Worm (Caenorhabditis elegans) whole organism, L2 larva: ENCODE measurements around the gene mcp-1.
A peak's percentile ranks its signal among the peaks of the same experiment; 100 is the strongest.

Experiments used
- C34F6.9 ChIP-seq: fragments of 150-350 bp; optimal IDR thresholded peaks from 2 replicates; lab custom pipeline; 2014; ENCODE audit warnings: missing biosample characterization, missing genetic modification characterization
- F13H6.1 ChIP-seq: sonication (generic microtip); optimal IDR thresholded peaks from 2 replicates; lab custom pipeline; 2016; ENCODE audit warnings: missing genetic modification characterization, missing compliant biosample characterization
- R02D3.7 ChIP-seq: fragments of 150-350 bp; optimal IDR thresholded peaks from 2 replicates; lab custom pipeline; 2014; ENCODE audit warnings: missing biosample characterization, missing genetic modification characterization
- ZK546.5 ChIP-seq: sonication (generic microtip); optimal IDR thresholded peaks from 2 replicates; lab custom pipeline; 2017; ENCODE audit warnings: missing biosample characterization, missing genetic modification characterization
- alr-1 ChIP-seq: fragments of 150-350 bp; optimal IDR thresholded peaks from 2 replicates; lab custom pipeline; 2014; ENCODE audit warnings: missing biosample characterization, missing genetic modification characterization
- aly-2 ChIP-seq: fragments of 150-350 bp; optimal IDR thresholded peaks from 2 replicates; lab custom pipeline; 2014; ENCODE audit warnings: missing biosample characterization, missing genetic modification characterization
- ceh-16 ChIP-seq: fragments of 150-350 bp; optimal IDR thresholded peaks from 2 replicates; lab custom pipeline; 2014; ENCODE audit warnings: missing biosample characterization, missing genetic modification characterization
- ceh-82 ChIP-seq: fragments of 150-350 bp; optimal IDR thresholded peaks from 2 replicates; lab custom pipeline; 2014; ENCODE audit warnings: missing biosample characterization, missing genetic modification characterization
- crh-2 ChIP-seq: sonication (generic microtip); optimal IDR thresholded peaks from 2 replicates; lab custom pipeline; 2017; ENCODE audit warnings: missing biosample characterization, missing genetic modification characterization
- dmd-4 ChIP-seq: sonication (generic microtip); optimal IDR thresholded peaks from 2 replicates; lab custom pipeline; 2017; ENCODE audit warnings: missing biosample characterization, missing genetic modification characterization
- egl-27 ChIP-seq: sonication (generic microtip); optimal IDR thresholded peaks from 3 replicates; lab custom pipeline; 2017; ENCODE audit warnings: missing biosample characterization, missing genetic modification reagents, missing genetic modification characterization
- elt-3 ChIP-seq: sonication (generic microtip); optimal IDR thresholded peaks from 2 replicates; lab custom pipeline; 2017; ENCODE audit warnings: missing biosample characterization, missing genetic modification characterization
- fos-1 ChIP-seq: fragments of 150-350 bp; optimal IDR thresholded peaks from 2 replicates; lab custom pipeline; 2014; ENCODE audit warnings: missing biosample characterization, missing genetic modification characterization
- gmeb-1 ChIP-seq: fragments of 150-350 bp; optimal IDR thresholded peaks from 2 replicates; lab custom pipeline; 2014; ENCODE audit warnings: missing biosample characterization, missing genetic modification characterization
- lin-11 ChIP-seq: fragments of 150-350 bp; sonication (generic microtip); optimal IDR thresholded peaks from 2 replicates; lab custom pipeline; 2014; ENCODE audit warnings: missing biosample characterization, missing genetic modification characterization, inconsistent platforms, mixed read lengths
- lin-13 ChIP-seq: fragments of 150-350 bp; optimal IDR thresholded peaks from 2 replicates; lab custom pipeline; 2014; ENCODE audit warnings: missing biosample characterization, missing genetic modification reagents, missing genetic modification characterization
- lin-39 ChIP-seq: fragments of 150-350 bp; optimal IDR thresholded peaks from 2 replicates; lab custom pipeline; 2014; ENCODE audit warnings: missing biosample characterization, missing genetic modification reagents, missing genetic modification characterization
- lsy-2 ChIP-seq, 2 experiments: fragments of 150-350 bp in 1 of 2; sonication (generic microtip) in 1 of 2; optimal IDR thresholded peaks; 2 replicates each; lab custom pipeline; 2014 to 2017; ENCODE audit warnings: missing biosample characterization in 2 of 2, missing genetic modification characterization in 2 of 2
- mab-5 ChIP-seq: fragments of 150-350 bp; optimal IDR thresholded peaks from 2 replicates; lab custom pipeline; 2014; ENCODE audit warnings: missing biosample characterization, missing genetic modification characterization
- mbf-1 ChIP-seq: sonication (generic microtip); optimal IDR thresholded peaks from 2 replicates; lab custom pipeline; 2017; ENCODE audit warnings: missing biosample characterization, missing genetic modification characterization
- mdl-1 ChIP-seq, 2 experiments: fragments of 150-350 bp in 1 of 2; sonication (generic microtip) in 1 of 2; optimal IDR thresholded peaks; 2 replicates each; lab custom pipeline; 2017; ENCODE audit warnings: missing biosample characterization in 2 of 2, missing genetic modification characterization in 2 of 2
- nhr-10 ChIP-seq: sonication (generic microtip); optimal IDR thresholded peaks from 2 replicates; lab custom pipeline; 2017; ENCODE audit warnings: missing biosample characterization, missing genetic modification characterization
- nhr-11 ChIP-seq: fragments of 150-350 bp; optimal IDR thresholded peaks from 2 replicates; lab custom pipeline; 2014; ENCODE audit warnings: missing biosample characterization, missing genetic modification characterization
- nhr-12 ChIP-seq: fragments of 150-350 bp; optimal IDR thresholded peaks from 2 replicates; lab custom pipeline; 2014; ENCODE audit warnings: missing biosample characterization, missing genetic modification characterization
- nhr-129 ChIP-seq: fragments of 150-350 bp; optimal IDR thresholded peaks from 2 replicates; lab custom pipeline; 2014; ENCODE audit warnings: missing biosample characterization, missing genetic modification characterization
- nhr-23 ChIP-seq: fragments of 150-350 bp; optimal IDR thresholded peaks from 2 replicates; lab custom pipeline; 2014; ENCODE audit warnings: missing biosample characterization, missing genetic modification reagents, missing genetic modification characterization
- nhr-237 ChIP-seq: fragments of 150-350 bp; optimal IDR thresholded peaks from 2 replicates; lab custom pipeline; 2014; ENCODE audit warnings: missing biosample characterization, missing genetic modification characterization
- nhr-25 ChIP-seq: fragments of 150-350 bp; sonication (generic microtip); optimal IDR thresholded peaks from 3 replicates; lab custom pipeline; 2014; ENCODE audit warnings: missing biosample characterization, missing genetic modification characterization
- nhr-6 ChIP-seq: fragments of 150-350 bp; optimal IDR thresholded peaks from 2 replicates; lab custom pipeline; 2014; ENCODE audit warnings: missing biosample characterization, missing genetic modification characterization
- nhr-77 ChIP-seq: fragments of 150-350 bp; optimal IDR thresholded peaks from 2 replicates; lab custom pipeline; 2014; ENCODE audit warnings: missing biosample characterization, missing genetic modification characterization
- peb-1 ChIP-seq: fragments of 150-350 bp; optimal IDR thresholded peaks from 2 replicates; lab custom pipeline; 2014; ENCODE audit warnings: missing biosample characterization, missing genetic modification characterization
- sem-4 ChIP-seq: fragments of 150-350 bp; optimal IDR thresholded peaks from 2 replicates; lab custom pipeline; 2014; ENCODE audit warnings: missing biosample characterization, missing genetic modification reagents, missing genetic modification characterization
- skn-1 ChIP-seq: sonication (generic microtip); optimal IDR thresholded peaks from 2 replicates; lab custom pipeline; 2017; ENCODE audit warnings: missing biosample characterization, missing genetic modification characterization
- sma-9 ChIP-seq, 2 experiments: fragments of 150-350 bp in 1 of 2; sonication (generic microtip) in 1 of 2; optimal IDR thresholded peaks; 2 replicates each; lab custom pipeline; 2014 to 2016; ENCODE audit warnings: missing genetic modification characterization in 2 of 2, mild to moderate bottlenecking in 1 of 2, missing biosample characterization in 1 of 2, missing compliant biosample characterization in 1 of 2, missing genetic modification reagents in 1 of 2, moderate library complexity in 1 of 2
- snpc-4 ChIP-seq: fragments of 150-350 bp; optimal IDR thresholded peaks from 2 replicates; lab custom pipeline; 2014; ENCODE audit warnings: missing biosample characterization, missing genetic modification characterization
- unc-39 ChIP-seq: fragments of 150-350 bp; optimal IDR thresholded peaks from 2 replicates; lab custom pipeline; 2014; ENCODE audit warnings: missing biosample characterization, missing genetic modification characterization
- unc-55 ChIP-seq: fragments of 150-350 bp; sonication (generic microtip); optimal IDR thresholded peaks from 3 replicates; lab custom pipeline; 2014; ENCODE audit warnings: missing biosample characterization, missing genetic modification reagents, missing genetic modification characterization
- unc-62 ChIP-seq: fragments of 150-350 bp; optimal IDR thresholded peaks from 2 replicates; lab custom pipeline; 2014; ENCODE audit warnings: missing biosample characterization, missing genetic modification reagents, missing genetic modification characterization
- ztf-1 ChIP-seq: fragments of 200-800 bp; sonication (Bioruptor generic); conservative IDR thresholded peaks from 2 replicates; pipeline ENCODE4 v1.3.6; 2022; ENCODE audit warnings: missing genetic modification characterization, missing compliant biosample characterization
- ztf-11 ChIP-seq: sonication (generic microtip); optimal IDR thresholded peaks from 2 replicates; lab custom pipeline; 2017; ENCODE audit warnings: missing biosample characterization, missing genetic modification characterization

mcp-1 gene

DNA sequence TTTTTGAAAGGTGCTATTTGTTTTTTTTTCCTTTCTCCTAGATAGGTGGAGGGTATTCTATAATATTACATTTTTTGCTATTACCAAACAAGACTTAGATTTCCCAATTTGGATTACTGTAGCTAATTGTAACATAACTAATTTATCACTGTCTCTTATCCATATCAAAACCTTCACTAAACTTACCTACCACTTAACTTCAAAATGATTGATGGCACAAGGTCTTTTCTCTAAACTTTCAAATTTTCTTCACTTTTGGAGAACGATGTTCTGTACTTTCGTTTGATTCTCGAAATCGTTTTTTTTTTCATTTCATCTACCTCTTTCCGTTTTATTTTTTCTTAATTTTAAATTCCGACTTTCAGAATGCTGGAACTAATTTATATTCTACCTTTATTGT lies 21.8 kb downstream of the mcp-1 start, which contains the start of gene dhs-16:
dhs-16 (plus strand) TSS at position 366 of the 400 bp plus-strand sequence.
- TF ChIP-seq lsy-2 (tag; optimal IDR thresholded peaks at IDR 0.05; lab: Kevin White, UChicago): no peak
- TF ChIP-seq C34F6.9: no peak
- no peak for TF ChIP-seq nhr-10 (tag; lab: Kevin White, UChicago)
- TF ChIP-seq nhr-11 (tag; lab: Kevin White, UChicago): no peak
- no peak for TF ChIP-seq gmeb-1 (tag; lab: Kevin White, UChicago)
- no peak for TF ChIP-seq ceh-82 (tag; lab: Kevin White, UChicago)
- no peak for TF ChIP-seq alr-1
- TF ChIP-seq sma-9 (GFP tag; optimal IDR thresholded peaks at IDR 0.05; lab: Kevin White, UChicago): no peak
- TF ChIP-seq sma-9 (tag; optimal IDR thresholded peaks at IDR 0.05; lab: Kevin White, UChicago): no peak
- no peak for TF ChIP-seq nhr-237
- no peak for TF ChIP-seq skn-1
- TF ChIP-seq fos-1: no peak
- no peak for TF ChIP-seq ceh-16 (tag; lab: Kevin White, UChicago)
- no peak for TF ChIP-seq peb-1 (tag; lab: Kevin White, UChicago)
- no peak for TF ChIP-seq unc-39 (tag; lab: Kevin White, UChicago)
- TF ChIP-seq mdl-1 (tag; optimal IDR thresholded peaks at IDR 0.05; lab: Kevin White, UChicago): no peak
- no peak for TF ChIP-seq ztf-11 (tag; lab: Kevin White, UChicago)
- no peak for TF ChIP-seq lin-13 (GFP tag; lab: Kevin White, UChicago)
- TF ChIP-seq dmd-4 (tag; lab: Kevin White, UChicago): no peak
- TF ChIP-seq aly-2: no peak
- no peak for TF ChIP-seq unc-62 (GFP tag; lab: Kevin White, UChicago)

DNA sequence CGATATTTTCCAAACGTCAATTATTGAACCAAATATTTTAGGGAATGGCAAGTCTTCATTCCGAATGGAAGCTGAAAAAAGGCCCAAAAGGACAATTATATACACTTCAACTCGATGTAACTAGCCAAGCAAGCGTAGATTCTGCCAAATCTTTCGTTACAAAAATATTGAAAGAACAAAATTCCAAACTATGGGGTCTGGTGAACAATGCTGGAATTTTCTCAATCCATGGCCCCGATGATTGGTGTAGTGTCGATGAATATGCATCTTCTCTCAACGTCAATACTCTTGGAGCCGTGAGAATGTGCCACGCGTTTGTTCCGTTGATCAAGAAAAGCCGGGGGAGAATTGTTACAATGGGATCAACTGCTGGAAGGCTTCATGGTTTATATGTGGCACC lies 22.6 kb downstream of the mcp-1 start:
- TF ChIP-seq nhr-25 (tag; lab: Kevin White, UChicago) (no peak), sma-9 (GFP tag; optimal IDR thresholded peaks at IDR 0.05; lab: Kevin White, UChicago) (no peak), sma-9 (tag; optimal IDR thresholded peaks at IDR 0.05; lab: Kevin White, UChicago) (no peak), nhr-129 (tag; lab: Kevin White, UChicago) (no peak), snpc-4 (tag; lab: Kevin White, UChicago) (no peak), nhr-237 (no peak), ZK546.5 (tag; lab: Kevin White, UChicago) (no peak), lin-13 (GFP tag; lab: Kevin White, UChicago) (no peak)

DNA sequence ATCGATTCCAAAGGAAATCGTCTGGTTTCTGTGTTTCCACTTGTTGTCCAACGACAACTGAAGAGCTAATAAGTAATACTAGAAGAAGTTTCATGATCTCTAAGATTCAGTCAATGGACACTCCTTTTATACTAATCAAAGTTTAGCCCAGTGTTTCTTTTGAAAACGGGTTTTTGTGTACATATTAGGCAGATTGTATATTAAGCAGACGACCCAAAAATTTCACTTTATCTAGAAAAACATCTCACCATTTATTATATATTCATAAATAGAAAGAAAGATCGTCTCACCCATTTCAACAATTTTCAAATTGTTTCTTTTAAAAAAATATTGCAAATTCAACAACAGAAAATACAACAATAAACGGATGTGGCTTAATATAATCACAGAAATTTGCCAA lies 25.1 kb downstream of the mcp-1 start, which contains the start of gene C10F3.7:
C10F3.7 (minus strand) TSS at position 101 of the 400 bp plus-strand sequence.
- TF ChIP-seq ceh-82 (tag; lab: Kevin White, UChicago) (no peak), F13H6.1 (tag; lab: Kevin White, UChicago) (no peak), unc-39 (tag; lab: Kevin White, UChicago) (no peak), nhr-25 (tag; lab: Kevin White, UChicago) (no peak)

DNA sequence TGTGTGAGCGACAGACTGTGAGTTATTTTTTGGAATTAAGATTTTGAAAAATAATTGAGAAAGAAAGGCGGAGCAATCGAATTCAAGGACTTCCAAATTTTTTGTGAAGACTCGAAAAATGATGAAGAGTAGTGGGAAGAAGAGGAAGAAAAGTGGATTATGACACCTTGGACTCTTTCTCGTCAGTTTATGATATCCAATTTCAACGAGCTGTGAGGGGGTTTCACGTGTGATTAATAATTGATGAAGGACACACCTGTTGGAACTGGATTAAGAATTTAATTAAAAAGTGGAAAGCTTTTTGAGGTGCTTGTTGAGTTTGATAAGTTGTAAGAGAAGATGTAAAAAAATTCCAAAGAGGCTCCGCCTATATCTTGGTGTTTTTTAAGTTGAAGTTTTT lies 28.8 kb downstream of the mcp-1 start, which contains the start of gene fut-8:
fut-8 (minus strand) TSS at position 101 of the 400 bp plus-strand sequence.
- TF ChIP-seq gmeb-1 (tag; lab: Kevin White, UChicago) (no peak), lin-11 (tag; lab: Kevin White, UChicago) (no peak), snpc-4 (tag; lab: Kevin White, UChicago) (no peak), elt-3 (tag; lab: Kevin White, UChicago) (no peak), ztf-11 (tag; lab: Kevin White, UChicago) (no peak), F13H6.1 (tag; lab: Kevin White, UChicago) (no peak), nhr-10 (tag; lab: Kevin White, UChicago) (no peak), mbf-1 (tag; lab: Kevin White, UChicago) (no peak), lin-13 (GFP tag; lab: Kevin White, UChicago) (no peak), nhr-23 (tag; lab: Kevin White, UChicago) (no peak), lsy-2 (tag; optimal IDR thresholded peaks at IDR 0.05; lab: Kevin White, UChicago) (no peak), dmd-4 (tag; lab: Kevin White, UChicago) (no peak), R02D3.7 (tag; lab: Kevin White, UChicago) (no peak), nhr-12 (tag; lab: Kevin White, UChicago) (no peak), ZK546.5 (tag; lab: Kevin White, UChicago) (no peak), unc-55 (GFP tag; lab: Kevin White, UChicago) (no peak)

DNA sequence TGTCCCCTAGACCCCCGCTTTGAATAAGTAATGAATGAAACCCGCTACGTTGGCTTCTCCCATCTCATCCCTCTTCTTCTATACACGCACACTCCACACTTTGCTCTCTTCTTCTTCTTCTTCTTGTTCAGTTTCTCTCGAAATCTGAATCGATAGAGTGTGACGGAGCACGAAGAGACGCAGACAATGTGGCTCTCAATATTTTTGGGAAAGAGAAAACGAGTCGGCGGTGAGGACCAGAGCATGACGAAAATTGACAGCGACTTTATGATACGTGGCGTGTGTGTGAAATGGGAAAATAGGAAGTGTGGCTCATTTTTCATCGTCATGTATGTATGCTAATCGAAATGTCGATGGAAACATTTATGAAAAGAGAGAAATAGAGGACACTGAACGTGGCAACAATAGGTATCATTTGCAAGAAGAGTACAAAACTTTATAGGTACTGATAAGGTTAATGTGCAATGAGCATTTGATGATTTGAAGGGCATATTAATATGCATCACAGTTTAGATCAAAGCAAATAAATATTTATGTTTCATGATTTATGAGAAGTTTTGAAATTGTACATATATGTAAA lies 30.0 kb downstream of the mcp-1 start:
- TF ChIP-seq egl-27 (tag; lab: Kevin White, UChicago) (peak; percentile 48), nhr-25 (tag; lab: Kevin White, UChicago) (no peak), nhr-6 (peak; percentile 58), ceh-82 (tag; lab: Kevin White, UChicago) (no peak), lin-13 (GFP tag; lab: Kevin White, UChicago) (peak; percentile 30), ceh-16 (tag; lab: Kevin White, UChicago) (no peak), ztf-1 (no peak), peb-1 (tag; lab: Kevin White, UChicago) (no peak), lin-39 (tag; lab: Kevin White, UChicago) (no peak), lsy-2 (tag; optimal IDR thresholded peaks at IDR 0.05; lab: Kevin White, UChicago) (peak in 1 of 2 experiments; percentile 66), mdl-1 (tag; optimal IDR thresholded peaks at IDR 0.05; lab: Kevin White, UChicago) (peak in 1 of 2 experiments; percentile 46), nhr-129 (tag; lab: Kevin White, UChicago) (peak; percentile 86), sem-4 (no peak), F13H6.1 (tag; lab: Kevin White, UChicago) (peak; percentile 67), skn-1 (no peak), nhr-77 (no peak), nhr-12 (tag; lab: Kevin White, UChicago) (no peak), mab-5 (tag; lab: Kevin White, UChicago) (peak; percentile 44), crh-2 (peak; percentile 94), C34F6.9 (peak; percentile 84), fos-1 (no peak), unc-55 (GFP tag; lab: Kevin White, UChicago) (peak; percentile 83), ZK546.5 (tag; lab: Kevin White, UChicago) (no peak), aly-2 (no peak)
